Worm (Caenorhabditis elegans): Measurements from ENCODE around the gene C18H7.6.

The C18H7.6 gene

DNA sequence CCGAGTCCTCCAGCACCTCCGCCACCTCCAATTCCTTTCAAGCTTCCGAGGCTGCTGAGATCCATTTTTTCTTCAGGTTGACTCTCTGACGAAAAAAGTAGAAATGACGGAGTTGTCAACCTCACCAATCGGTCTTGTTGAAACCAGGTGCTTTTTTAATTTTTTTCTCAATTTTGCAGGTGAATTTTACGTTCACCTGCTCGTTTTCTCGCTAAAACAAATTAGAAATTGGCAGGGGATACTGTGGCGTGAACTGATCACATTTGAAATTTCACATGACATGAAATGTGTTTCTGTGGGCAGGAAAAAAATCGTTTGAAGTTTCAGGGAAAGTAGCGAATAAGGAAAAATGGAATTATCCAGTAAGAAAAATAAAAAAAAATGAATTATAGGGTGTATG, at the start of gene C18H7.6:
TSS of gene C18H7.6 (minus strand) at position 104 of the 400 bp plus-strand sequence.
- TF ChIP-seq rnt-1 (tag; optimal IDR thresholded peaks at IDR 0.05), result no peak
- TF ChIP-seq hlh-4 (tag; optimal IDR thresholded peaks at IDR 0.05), result peak; percentile 97
- TF ChIP-seq fkh-8 (tag; optimal IDR thresholded peaks at IDR 0.05), result peak; percentile 2
- no peak for TF ChIP-seq ama-1 (optimal IDR thresholded peaks at IDR 0.05)
- TF ChIP-seq irx-1 (tag; optimal IDR thresholded peaks at IDR 0.05), result no peak
- no peak for TF ChIP-seq nhr-20 (tag; optimal IDR thresholded peaks at IDR 0.05)
- no peak for TF ChIP-seq elt-3 (tag; optimal IDR thresholded peaks at IDR 0.05)
- no peak for TF ChIP-seq nhr-47 (tag; optimal IDR thresholded peaks at IDR 0.05)

DNA sequence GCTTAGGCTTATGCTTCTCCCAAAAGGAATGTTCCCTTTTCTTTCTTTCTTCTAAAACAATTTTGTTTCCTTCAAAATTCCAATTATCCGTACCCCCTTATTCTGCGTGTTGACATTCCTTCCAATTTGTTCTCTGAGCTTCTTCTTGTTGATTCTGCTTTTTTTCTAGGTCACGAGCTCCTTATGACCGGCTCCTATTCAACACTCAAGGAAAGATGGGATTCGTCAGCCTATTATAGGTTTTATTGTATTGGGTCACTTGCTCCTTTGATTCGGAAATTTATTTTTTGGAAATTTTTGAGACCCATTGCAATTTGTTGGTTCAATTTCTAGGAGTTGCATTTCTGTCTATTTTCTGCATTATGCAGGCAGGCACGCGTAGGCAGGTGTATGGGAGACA, 46.9 kb upstream of the C18H7.6 start:
- TF ChIP-seq nhr-20 (tag; optimal IDR thresholded peaks at IDR 0.05), result no peak
- TF ChIP-seq dsc-1 (tag; optimal IDR thresholded peaks at IDR 0.05), result peak; percentile 33
- peak; percentile 18 for TF ChIP-seq lin-14 (GFP tag; optimal IDR thresholded peaks at IDR 0.05)
- peak; percentile 59 for TF ChIP-seq pax-3 (tag; optimal IDR thresholded peaks at IDR 0.05)

DNA sequence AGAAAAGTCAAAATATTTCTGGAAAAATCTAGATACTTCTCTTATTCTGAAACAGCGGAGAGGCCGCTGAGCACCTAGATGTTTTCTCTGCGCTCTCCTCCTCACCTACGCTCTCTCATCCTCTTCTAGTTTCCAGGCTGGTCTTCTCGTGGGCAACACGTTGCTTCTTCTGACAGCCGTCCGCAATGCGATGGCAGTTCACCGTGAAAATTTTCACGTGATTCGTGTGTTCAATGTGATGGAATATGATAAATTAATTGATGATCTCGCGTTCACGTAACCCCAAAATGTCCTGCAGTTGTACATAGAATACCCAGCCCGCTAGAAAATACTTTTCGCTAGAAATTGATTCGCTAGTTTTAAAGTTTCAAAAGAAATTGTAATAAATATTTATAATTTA, 41.3 kb upstream of the C18H7.6 start:
- TF ChIP-seq blmp-1 (tag; optimal IDR thresholded peaks at IDR 0.05), result no peak

DNA sequence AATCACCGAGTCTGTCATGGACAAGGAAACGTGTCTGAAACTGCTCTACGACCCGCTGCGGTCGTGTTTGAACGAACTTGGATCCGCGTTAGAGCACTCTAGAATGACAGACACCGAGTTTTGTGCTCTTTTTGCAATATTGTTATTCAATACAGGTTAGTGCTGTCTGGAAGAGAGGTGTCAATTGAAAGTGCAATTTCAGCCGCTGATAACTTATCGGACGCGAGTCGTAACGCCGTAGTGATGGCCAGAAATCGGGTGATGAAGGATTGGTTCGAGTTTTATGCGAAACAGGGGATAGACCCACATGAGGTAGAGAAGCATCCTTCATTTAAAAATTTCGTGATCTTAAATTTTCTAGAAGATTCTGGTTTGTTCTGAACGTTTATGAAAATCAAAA, 39.6 kb upstream of the C18H7.6 start:
- TF ChIP-seq rnt-1 (tag; optimal IDR thresholded peaks at IDR 0.05), result no peak
- peak; percentile 29 for TF ChIP-seq nhr-85 (tag)

DNA sequence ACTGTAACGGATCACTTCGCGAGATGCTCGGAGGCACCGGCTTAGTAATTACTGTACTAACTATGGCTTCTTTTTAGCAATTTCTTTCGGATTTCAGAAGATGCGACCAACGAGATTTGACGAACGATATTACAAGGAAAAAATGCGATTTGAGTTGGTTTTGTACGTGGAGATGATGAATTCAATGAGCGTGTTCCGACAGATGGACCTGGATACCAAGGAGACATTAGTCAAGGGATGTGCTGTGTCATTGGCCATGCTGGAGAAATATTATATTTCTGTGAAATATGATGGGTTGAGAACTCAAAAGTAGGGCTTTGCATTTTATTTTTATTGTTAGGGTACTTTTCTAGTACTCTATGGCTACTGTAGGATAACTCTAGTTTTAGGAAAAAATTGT, 38.3 kb upstream of the C18H7.6 start:
- TF ChIP-seq xbp-1 (tag; optimal IDR thresholded peaks at IDR 0.05) (no peak), ama-1 (optimal IDR thresholded peaks at IDR 0.05) (no peak)

DNA sequence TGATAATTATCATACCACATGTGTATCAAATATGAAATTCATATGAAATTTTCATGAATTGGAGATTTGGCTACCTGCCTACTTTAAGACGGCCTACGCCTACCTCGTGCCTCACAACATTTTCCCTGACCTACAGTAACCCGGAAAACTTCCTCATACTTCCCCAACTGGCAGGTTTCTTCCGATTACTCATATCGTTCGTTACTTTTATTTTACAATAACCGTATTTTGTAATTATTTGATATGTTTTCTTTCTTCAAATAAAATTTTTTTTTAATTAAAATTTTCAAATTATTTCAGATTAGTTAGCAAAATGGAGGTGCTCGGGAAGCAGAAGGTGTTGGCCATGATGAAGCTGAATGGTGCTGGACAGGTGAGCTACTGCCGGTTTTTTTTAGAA, 35.0 kb upstream of the C18H7.6 start, which contains the start of gene nhr-76:
TSS of gene nhr-76 (plus strand) at position 301 of the 400 bp plus-strand sequence.
- TF ChIP-seq aha-1 (tag; optimal IDR thresholded peaks at IDR 0.05) (no peak), grh-1 (GFP tag; IDR thresholded peaks at IDR 0.05) (no peak), ets-5 (GFP tag; IDR thresholded peaks at IDR 0.05) (no peak), unc-86 (tag; optimal IDR thresholded peaks at IDR 0.05) (no peak), swsn-7 (tag; optimal IDR thresholded peaks at IDR 0.05) (no peak), irx-1 (tag; optimal IDR thresholded peaks at IDR 0.05) (no peak), lin-15B (tag; optimal IDR thresholded peaks at IDR 0.05) (no peak), hpl-2 (GFP tag; optimal IDR thresholded peaks at IDR 0.05) (no peak), nhr-77 (tag; optimal IDR thresholded peaks at IDR 0.05) (no peak), rnt-1 (tag; optimal IDR thresholded peaks at IDR 0.05) (no peak), ztf-11 (tag; optimal IDR thresholded peaks at IDR 0.05) (no peak), nhr-19 (GFP tag; conservative IDR thresholded peaks at IDR 0.05) (no peak), hlh-17 (GFP tag; optimal IDR thresholded peaks at IDR 0.05; ENCODE audit: borderline replicate concordance) (no peak), unc-98 (GFP tag; IDR thresholded peaks at IDR 0.05) (no peak)

DNA sequence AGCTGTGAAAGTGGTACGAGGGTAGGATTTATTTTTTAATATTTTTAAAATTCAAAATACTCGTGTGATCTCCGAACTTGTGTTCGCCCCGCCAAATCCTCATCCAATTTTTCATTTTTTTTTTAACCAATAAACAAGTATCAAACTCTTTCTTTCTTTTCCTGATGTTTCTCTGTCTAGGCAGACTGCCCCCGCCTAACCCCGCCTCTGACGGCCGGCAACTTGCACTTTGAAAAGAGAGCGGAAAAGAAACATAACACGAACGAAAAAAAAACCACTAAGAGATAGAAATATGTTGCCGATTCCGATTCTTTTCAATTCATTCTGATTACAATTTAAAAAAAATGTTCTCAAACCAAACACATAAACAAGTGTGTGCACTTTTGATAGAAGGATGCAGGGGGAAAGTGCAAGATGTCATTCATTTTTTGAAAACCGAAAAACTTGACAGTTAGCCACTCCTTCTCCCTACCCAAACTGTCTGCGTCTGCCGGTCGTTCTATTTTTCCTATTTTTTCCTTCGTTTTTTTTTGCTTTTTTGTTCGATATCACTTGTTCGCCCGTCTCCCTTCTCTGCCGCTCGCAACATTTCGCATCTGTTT, 33.8 kb upstream of the C18H7.6 start:
- no peak for TF ChIP-seq xbp-1 (tag; optimal IDR thresholded peaks at IDR 0.05)
- TF ChIP-seq lin-14 (GFP tag; optimal IDR thresholded peaks at IDR 0.05), result peak; percentile 3

DNA sequence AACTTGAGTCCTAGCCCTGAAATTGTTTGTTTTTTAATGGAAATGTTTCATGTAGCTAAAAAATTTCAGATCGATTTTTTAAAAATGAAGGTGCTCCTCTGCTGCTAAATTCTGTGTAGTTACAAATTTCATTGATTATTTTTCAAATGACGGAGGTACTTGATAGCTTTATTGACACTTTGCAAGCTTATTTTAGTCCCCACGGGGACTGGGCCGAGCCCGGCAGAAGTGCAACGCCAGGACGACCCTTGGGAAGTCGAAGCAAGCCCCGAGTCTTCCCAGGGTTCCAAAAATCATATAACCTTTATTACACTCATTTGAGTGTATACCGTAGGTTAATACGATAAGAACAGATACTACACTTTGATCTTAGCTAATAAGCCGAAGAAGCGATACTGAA, 31.6 kb upstream of the C18H7.6 start:
- TF ChIP-seq C16A3.4 (tag; optimal IDR thresholded peaks at IDR 0.05), result no peak
- TF ChIP-seq nhr-71 (tag; optimal IDR thresholded peaks at IDR 0.05), result no peak

All from whole organism, L1 larva.